Fruit fly (Drosophila melanogaster) Kc167 (cell line): ENCODE measurements around the gene erm.

Experiments used
- h ChIP-seq: fragments of >200 bp; optimal IDR thresholded peaks from 3 replicates; lab custom pipeline; 2018; ENCODE audit warnings: missing external identifiers
- insv ChIP-seq: fragments of >200 bp; optimal IDR thresholded peaks from 3 replicates; lab custom pipeline; 2018; ENCODE audit warnings: missing external identifiers
- psq ChIP-seq: fragments of >200 bp; optimal IDR thresholded peaks from 2 replicates; lab custom pipeline; 2017; ENCODE audit warnings: missing external identifiers

DNA sequence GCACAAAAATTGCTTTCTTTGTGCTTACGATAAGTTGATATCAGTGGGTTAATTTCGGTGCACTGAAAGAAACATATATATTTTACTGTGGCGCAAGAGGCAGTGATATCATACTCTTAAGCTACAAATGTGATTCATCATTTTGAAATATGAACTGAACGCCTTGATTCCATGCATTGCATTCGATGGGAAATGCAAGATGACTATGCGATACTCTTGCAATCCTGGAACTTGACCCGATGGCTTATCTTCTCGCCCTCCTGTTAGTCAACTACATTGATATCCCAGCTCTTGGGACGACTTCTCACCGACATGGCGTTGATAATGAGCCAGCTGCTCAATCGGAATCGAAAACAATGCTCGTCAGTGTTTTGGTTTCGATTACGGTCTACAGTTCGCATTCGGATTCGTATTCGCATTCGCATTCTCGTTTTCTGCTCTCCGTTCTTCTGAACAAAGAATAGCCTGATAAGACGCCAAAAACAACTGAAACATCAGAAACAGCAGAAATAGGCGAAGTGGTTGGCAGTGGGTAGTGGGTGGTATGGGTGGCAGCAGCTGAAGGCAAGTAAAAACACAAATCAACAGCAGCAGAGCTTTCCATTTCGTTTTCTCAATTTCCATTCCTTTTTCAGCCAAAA, 19.2 kb upstream of the erm start:
- TF ChIP-seq insv (no peak), h (no peak), psq (lab: Kevin White, UChicago) (no peak)
